Fruit fly (Drosophila melanogaster): ENCODE data around the gene Alp10.

Gene Alp10

dm6 chr3L:5577250-5578138 lies 17.6 kb downstream of the Alp10 start, which contains the start of gene Msr-110:
TSS of gene Msr-110 (minus strand) at chr3L:5577348.
- TF ChIP-seq Crg-1 (GFP tag; optimal IDR thresholded peaks at IDR 0.05) (peak; percentile 51), cnc (optimal IDR thresholded peaks at IDR 0.05) (no peak), CG12768 (GFP tag; optimal IDR thresholded peaks at IDR 0.05) (peak; percentile 87), CG1620 (GFP tag; optimal IDR thresholded peaks at IDR 0.05) (peak; percentile 49), cic (GFP tag; optimal IDR thresholded peaks at IDR 0.05) (peak; percentile 62), Mnt (GFP tag; optimal IDR thresholded peaks at IDR 0.05) (peak; percentile 36), kay (GFP tag; ENCODE audit: borderline replicate concordance) (peak; percentile 55), Hr96 (GFP tag; optimal IDR thresholded peaks at IDR 0.05) (peak; percentile 45), CG5204 (GFP tag; optimal IDR thresholded peaks at IDR 0.05) (peak; percentile 31), bab1 (GFP tag; optimal IDR thresholded peaks at IDR 0.05) (peak; percentile 88), CG11617 (GFP tag; optimal IDR thresholded peaks at IDR 0.05) (peak; percentile 77), CG7101 (tag; optimal IDR thresholded peaks at IDR 0.05) (peak; percentile 94), ovo (GFP tag; optimal IDR thresholded peaks at IDR 0.05) (peak; percentile 52), toe (GFP tag; optimal IDR thresholded peaks at IDR 0.05) (peak; percentile 81), CG14711 (tag; optimal IDR thresholded peaks at IDR 0.05) (peak; percentile 90), CG33017 (tag; optimal IDR thresholded peaks at IDR 0.05) (peak; percentile 94), tj (GFP tag; optimal IDR thresholded peaks at IDR 0.05) (peak; percentile 68), pad (GFP tag; optimal IDR thresholded peaks at IDR 0.05) (peak; percentile 67), CG7045 (GFP tag; optimal IDR thresholded peaks at IDR 0.05) (peak; percentile 89), Clk (GFP tag; optimal IDR thresholded peaks at IDR 0.05) (peak; percentile 67)

dm6 chr3L:5576543-5576942 lies 18.5 kb downstream of the Alp10 start:
- TF ChIP-seq CG1620 (GFP tag; optimal IDR thresholded peaks at IDR 0.05) (no peak), cnc (optimal IDR thresholded peaks at IDR 0.05) (no peak), toe (GFP tag; optimal IDR thresholded peaks at IDR 0.05) (no peak), Crg-1 (GFP tag; optimal IDR thresholded peaks at IDR 0.05) (no peak), CG14711 (tag; optimal IDR thresholded peaks at IDR 0.05) (no peak), CG7045 (GFP tag; optimal IDR thresholded peaks at IDR 0.05) (no peak), CG33017 (tag; optimal IDR thresholded peaks at IDR 0.05) (no peak), Mnt (GFP tag; optimal IDR thresholded peaks at IDR 0.05) (no peak), kay (GFP tag; ENCODE audit: borderline replicate concordance) (no peak)

dm6 chr3L:5575524-5575923 lies 19.5 kb downstream of the Alp10 start:
- TF ChIP-seq CG11617 (GFP tag; optimal IDR thresholded peaks at IDR 0.05) (no peak), kay (GFP tag; ENCODE audit: borderline replicate concordance) (peak; percentile 81)

- TF ChIP-seq CG5204 (GFP tag; optimal IDR thresholded peaks at IDR 0.05), result no peak
- no peak for TF ChIP-seq CG1620 (GFP tag; optimal IDR thresholded peaks at IDR 0.05)
- TF ChIP-seq kay (GFP tag; ENCODE audit: borderline replicate concordance), result no peak
- TF ChIP-seq CG7101 (tag; optimal IDR thresholded peaks at IDR 0.05), result no peak
- no peak for TF ChIP-seq ovo (GFP tag; optimal IDR thresholded peaks at IDR 0.05)
- no peak for TF ChIP-seq bab1 (GFP tag; optimal IDR thresholded peaks at IDR 0.05)
- TF ChIP-seq Clk (GFP tag; optimal IDR thresholded peaks at IDR 0.05), result no peak
- no peak for TF ChIP-seq cic (GFP tag; optimal IDR thresholded peaks at IDR 0.05)
- no peak for TF ChIP-seq Mnt (GFP tag; optimal IDR thresholded peaks at IDR 0.05)
Measured at dm6 chr3L:5571051-5571450, 24.0 kb downstream of the Alp10 start.

- TF ChIP-seq CG33017 (tag; optimal IDR thresholded peaks at IDR 0.05) (no peak), Clk (GFP tag; optimal IDR thresholded peaks at IDR 0.05) (no peak), tj (GFP tag; optimal IDR thresholded peaks at IDR 0.05) (no peak), Hr96 (GFP tag; optimal IDR thresholded peaks at IDR 0.05) (no peak), CG11617 (GFP tag; optimal IDR thresholded peaks at IDR 0.05) (no peak), ovo (GFP tag; optimal IDR thresholded peaks at IDR 0.05) (no peak), bab1 (GFP tag; optimal IDR thresholded peaks at IDR 0.05) (peak; percentile 14)
Measured at dm6 chr3L:5569724-5570123, 25.3 kb downstream of the Alp10 start.

- TF ChIP-seq Mnt (GFP tag; optimal IDR thresholded peaks at IDR 0.05), result no peak
- no peak for TF ChIP-seq toe (GFP tag; optimal IDR thresholded peaks at IDR 0.05)
- no peak for TF ChIP-seq CG7101 (tag; optimal IDR thresholded peaks at IDR 0.05)
- TF ChIP-seq tj (GFP tag; optimal IDR thresholded peaks at IDR 0.05), result no peak
- no peak for TF ChIP-seq Crg-1 (GFP tag; optimal IDR thresholded peaks at IDR 0.05)
- no peak for TF ChIP-seq cnc (optimal IDR thresholded peaks at IDR 0.05)
- TF ChIP-seq Clk (GFP tag; optimal IDR thresholded peaks at IDR 0.05), result no peak
- TF ChIP-seq CG1620 (GFP tag; optimal IDR thresholded peaks at IDR 0.05), result no peak
Measured at dm6 chr3L:5568361-5568760, 26.7 kb downstream of the Alp10 start.

dm6 chr3L:5565051-5565688 lies 29.9 kb downstream of the Alp10 start, which contains the start of gene bc10:
TSS of gene bc10 (plus strand) at chr3L:5565231.
- no peak for TF ChIP-seq CG7101 (tag; optimal IDR thresholded peaks at IDR 0.05)
- TF ChIP-seq Mnt (GFP tag; optimal IDR thresholded peaks at IDR 0.05), result no peak

Data from whole organism, adult.